Worm (Caenorhabditis elegans) whole organism, early embryonic: ENCODE results near the gene mfn-1.

ENCODE experiments used
- B0310.2 ChIP-seq: sonication (generic microtip); optimal IDR thresholded peaks from 2 replicates; lab custom pipeline; 2016; ENCODE audit warnings: mild to moderate bottlenecking, missing genetic modification characterization, missing compliant biosample characterization
- F13C5.2 ChIP-seq: sonication (generic microtip); optimal IDR thresholded peaks from 2 replicates; lab custom pipeline; 2017; ENCODE audit warnings: mild to moderate bottlenecking, missing genetic modification characterization, inconsistent platforms, missing compliant biosample characterization
- aly-1 ChIP-seq: sonication (generic microtip); optimal IDR thresholded peaks from 2 replicates; lab custom pipeline; 2016; ENCODE audit warnings: missing genetic modification characterization, missing compliant biosample characterization
- ama-1 ChIP-seq: fragments of 150-350 bp; optimal IDR thresholded peaks from 2 replicates; lab custom pipeline; 2014
- ceh-13 ChIP-seq: fragments of 200-800 bp; sonication (Bioruptor generic); optimal IDR thresholded peaks from 2 replicates; lab custom pipeline; 2018; ENCODE audit warnings: mild to moderate bottlenecking, missing genetic modification characterization, missing compliant biosample characterization
- ceh-36 ChIP-seq: sonication (generic microtip); optimal IDR thresholded peaks from 2 replicates; lab custom pipeline; 2016; ENCODE audit warnings: missing genetic modification characterization, inconsistent platforms, missing compliant biosample characterization
- ets-7 ChIP-seq: sonication (generic microtip); optimal IDR thresholded peaks from 2 replicates; lab custom pipeline; 2016; ENCODE audit warnings: missing genotype, missing genetic modification characterization, missing compliant biosample characterization
- flt-1 ChIP-seq: fragments of 200-800 bp; sonication (Bioruptor generic); IDR thresholded peaks from 2 replicates; pipeline ENCODE4 v1.3.6; 2022; ENCODE audit warnings: missing genetic modification characterization, missing compliant biosample characterization
- hmbx-1 ChIP-seq: sonication (generic microtip); optimal IDR thresholded peaks from 2 replicates; lab custom pipeline; 2016; ENCODE audit warnings: mild to moderate bottlenecking, missing genetic modification characterization, missing compliant biosample characterization
- hmg-4 ChIP-seq: fragments of 200-800 bp; sonication (Bioruptor generic); optimal IDR thresholded peaks from 2 replicates; lab custom pipeline; 2018; ENCODE audit warnings: mild to moderate bottlenecking, missing genetic modification characterization, missing compliant biosample characterization
- hnd-1 ChIP-seq: sonication (generic microtip); optimal IDR thresholded peaks from 2 replicates; lab custom pipeline; 2016; ENCODE audit warnings: missing genetic modification characterization, missing compliant biosample characterization
- pes-1 ChIP-seq: fragments of 200-800 bp; sonication (Bioruptor generic); IDR thresholded peaks from 2 replicates; pipeline ENCODE4 v1.3.6; 2022; ENCODE audit warnings: missing genetic modification reagents, missing genetic modification characterization, missing compliant biosample characterization
- scrt-1 ChIP-seq: fragments of 200-800 bp; sonication (Bioruptor generic); IDR thresholded peaks from 2 replicates; pipeline ENCODE4 v1.3.6; 2022; ENCODE audit warnings: missing genetic modification characterization, missing compliant biosample characterization
- sea-1 ChIP-seq: fragments of 200-800 bp; sonication (Bioruptor generic); conservative IDR thresholded peaks from 2 replicates; pipeline ENCODE4 v1.3.6; 2022; ENCODE audit warnings: missing genetic modification characterization, missing compliant biosample characterization
- tbx-11 ChIP-seq: fragments of 200-800 bp; sonication (Bioruptor generic); IDR thresholded peaks from 2 replicates; pipeline ENCODE4 v1.3.6; 2022; ENCODE audit warnings: missing genetic modification characterization, missing compliant biosample characterization
- tbx-37 ChIP-seq: fragments of 200-800 bp; sonication (Bioruptor generic); conservative IDR thresholded peaks from 2 replicates; pipeline ENCODE4 v1.3.6; 2022; ENCODE audit warnings: missing genetic modification reagents, missing genetic modification characterization, missing compliant biosample characterization
- tra-4 ChIP-seq: sonication (generic microtip); optimal IDR thresholded peaks from 2 replicates; lab custom pipeline; 2017; ENCODE audit warnings: missing genetic modification characterization, missing compliant biosample characterization

The mfn-1 gene

DNA sequence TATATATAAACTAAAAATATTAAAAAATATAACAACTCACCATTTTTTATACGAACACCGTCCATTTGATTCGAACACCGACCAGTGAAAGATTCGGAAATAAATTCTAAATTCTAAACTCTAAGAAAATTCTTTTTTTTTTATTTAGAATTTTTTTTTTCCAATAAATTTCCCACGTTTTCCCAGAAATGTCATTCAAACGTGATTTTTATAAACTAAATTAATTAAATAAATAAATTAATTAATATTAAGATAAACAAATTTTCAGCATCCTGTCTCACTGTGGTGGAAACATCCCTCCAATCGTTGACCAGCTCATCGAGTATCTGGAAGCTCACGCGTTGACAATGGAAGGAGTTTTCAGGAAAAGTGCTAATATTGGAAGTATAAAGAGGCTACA, 4.3 kb downstream of the mfn-1 start, which contains the start of gene klp-17:
TSS of gene klp-17 (minus strand) at position 101 of the 400 bp plus-strand sequence.
- TF ChIP-seq B0310.2 (tag; lab: Kevin White, UChicago) = no peak

DNA sequence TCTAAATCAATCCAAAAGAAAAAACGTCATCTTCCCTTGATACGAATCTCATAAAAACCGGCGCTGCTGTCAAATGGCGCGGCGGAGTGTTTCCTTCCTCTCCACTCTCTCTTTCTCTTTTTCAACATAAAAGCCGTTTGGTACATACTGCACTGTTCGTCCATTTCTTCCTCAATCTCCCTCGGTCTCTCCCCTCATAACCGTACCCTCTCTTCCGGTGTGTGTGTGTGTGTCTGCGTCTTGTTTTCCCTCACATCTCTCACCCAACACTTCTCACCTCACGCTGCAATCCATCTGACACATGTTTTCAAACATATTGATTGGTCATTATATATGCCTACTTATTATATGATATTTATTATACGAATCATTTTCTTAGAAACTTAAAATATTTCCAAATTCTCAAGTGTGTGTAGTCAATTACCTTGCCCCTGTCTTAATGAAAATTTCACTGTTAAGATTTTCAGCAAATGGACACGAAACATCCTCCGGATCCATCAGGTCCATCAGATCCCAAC, 7.3 kb downstream of the mfn-1 start, which contains the start of the genes aars-1 and rga-1:
TSS of gene aars-1 (minus strand) at position 71 of the 518 bp plus-strand sequence.
TSS of gene rga-1 (plus strand) at position 468 of the 518 bp plus-strand sequence.
- TF ChIP-seq ets-7 (tag; lab: Kevin White, UChicago) = peak; percentile 61
- no peak for TF ChIP-seq hnd-1
- no peak for TF ChIP-seq flt-1 (GFP tag; lab: Robert Waterston, UW)
- TF ChIP-seq F13C5.2 (tag; lab: Kevin White, UChicago) = peak; percentile 27

DNA sequence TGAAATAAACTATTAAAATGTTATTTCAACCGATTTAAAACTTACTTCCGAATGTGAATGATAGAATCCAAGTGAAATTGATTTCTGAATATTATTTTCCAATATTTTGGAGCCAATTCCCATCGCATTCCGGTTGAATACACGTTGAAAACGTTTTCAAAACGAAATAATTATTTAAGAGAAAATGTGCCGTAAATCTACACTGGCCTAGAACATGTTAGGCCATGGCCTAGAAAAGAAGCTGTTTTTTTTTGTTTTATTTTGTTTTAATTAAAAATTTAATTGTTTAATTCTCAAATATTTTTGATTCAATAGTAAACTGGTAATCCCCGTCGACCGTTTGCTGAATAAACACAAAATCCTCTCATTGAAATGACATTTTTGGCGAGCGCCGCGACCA, 7.9 kb downstream of the mfn-1 start:
- TF ChIP-seq ceh-13 (GFP tag; lab: Kevin White, UChicago) (no peak), tbx-37 (no peak), hmg-4 (GFP tag; lab: Kevin White, UChicago) (no peak), hmbx-1 (tag; lab: Kevin White, UChicago) (no peak), sea-1 (no peak), B0310.2 (tag; lab: Kevin White, UChicago) (no peak), flt-1 (GFP tag; lab: Robert Waterston, UW) (no peak), aly-1 (no peak), ets-7 (tag; lab: Kevin White, UChicago) (no peak), ceh-36 (tag; lab: Kevin White, UChicago) (no peak), scrt-1 (GFP tag; lab: Robert Waterston, UW) (no peak), F13C5.2 (tag; lab: Kevin White, UChicago) (no peak), tra-4 (tag; lab: Kevin White, UChicago) (no peak), hnd-1 (no peak), tbx-11 (GFP tag; lab: Robert Waterston, UW) (no peak), ama-1 (lab: Kevin White, UChicago) (no peak), pes-1 (no peak)

DNA sequence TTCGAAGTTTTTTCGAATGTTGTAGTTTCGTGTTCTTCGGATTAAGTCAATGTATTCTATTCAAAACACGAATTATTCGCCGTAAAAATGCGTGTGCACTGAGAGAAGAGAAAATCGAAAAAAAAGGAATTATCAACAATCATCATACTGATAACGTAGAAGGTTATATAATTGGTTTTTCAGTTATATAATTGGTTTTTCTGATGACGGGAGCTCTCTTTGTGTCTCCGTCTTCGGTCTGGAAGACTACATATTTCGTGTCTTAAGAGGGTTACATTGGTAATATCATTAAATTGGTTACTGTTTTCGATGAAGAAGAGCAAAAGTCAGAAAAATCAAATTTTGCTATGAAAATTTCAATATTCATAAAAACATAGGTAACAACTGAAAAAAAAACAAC, 11.9 kb downstream of the mfn-1 start:
- no peak for TF ChIP-seq aly-1
- no peak for TF ChIP-seq tbx-37
- no peak for TF ChIP-seq tra-4 (tag; lab: Kevin White, UChicago)
- TF ChIP-seq hmg-4 (GFP tag; lab: Kevin White, UChicago) = no peak

DNA sequence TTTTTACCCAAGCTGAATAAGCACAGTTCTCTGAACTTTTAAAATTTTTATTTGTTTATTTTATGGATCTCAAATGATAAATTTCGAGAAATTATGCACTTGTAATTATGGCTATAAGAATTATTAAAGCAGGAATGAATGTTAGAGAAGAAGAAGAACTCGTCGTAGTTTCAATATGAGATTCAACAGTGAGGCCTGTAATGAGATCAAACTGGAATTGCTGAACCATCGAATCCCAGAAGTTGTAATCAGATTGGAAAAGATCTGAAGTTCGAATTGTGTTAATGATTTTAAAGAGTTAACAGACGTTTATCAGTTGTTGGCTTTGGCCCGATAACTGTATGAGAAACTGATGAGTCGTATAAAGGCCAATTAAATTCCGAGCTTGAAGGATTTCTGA, 16.1 kb downstream of the mfn-1 start:
- TF ChIP-seq F13C5.2 (tag; lab: Kevin White, UChicago) (no peak), hmbx-1 (tag; lab: Kevin White, UChicago) (no peak), ceh-36 (tag; lab: Kevin White, UChicago) (no peak), tbx-11 (GFP tag; lab: Robert Waterston, UW) (no peak), pes-1 (no peak), aly-1 (no peak), scrt-1 (GFP tag; lab: Robert Waterston, UW) (no peak), ets-7 (tag; lab: Kevin White, UChicago) (no peak), ceh-13 (GFP tag; lab: Kevin White, UChicago) (no peak), sea-1 (no peak), tbx-37 (no peak)

DNA sequence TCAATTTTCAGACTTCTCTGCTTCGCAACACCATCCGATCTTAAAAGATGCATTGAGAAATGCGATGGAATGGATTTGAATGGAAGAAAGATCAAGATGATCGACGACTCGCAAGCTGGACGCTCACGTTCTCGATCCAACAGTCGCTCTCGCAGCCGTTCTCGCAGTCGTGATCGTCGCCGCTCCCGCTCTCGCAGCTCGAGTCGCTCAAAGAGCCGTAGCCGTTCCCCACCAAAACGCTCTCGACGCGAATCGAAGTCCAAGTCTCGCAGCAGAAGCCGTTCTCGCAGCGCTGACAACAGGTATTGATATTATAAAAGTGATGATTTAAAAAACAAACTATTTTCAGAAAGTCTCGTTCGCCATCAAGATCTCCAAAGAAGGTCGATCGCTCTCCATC, 16.7 kb downstream of the mfn-1 start:
- no peak for TF ChIP-seq pes-1
- TF ChIP-seq scrt-1 (GFP tag; lab: Robert Waterston, UW) = no peak
- TF ChIP-seq F13C5.2 (tag; lab: Kevin White, UChicago) = no peak
- TF ChIP-seq tbx-11 (GFP tag; lab: Robert Waterston, UW) = no peak
- TF ChIP-seq hnd-1 = no peak
- no peak for TF ChIP-seq hmbx-1 (tag; lab: Kevin White, UChicago)
- no peak for TF ChIP-seq tra-4 (tag; lab: Kevin White, UChicago)
- no peak for TF ChIP-seq ceh-13 (GFP tag; lab: Kevin White, UChicago)
- TF ChIP-seq hmg-4 (GFP tag; lab: Kevin White, UChicago) = no peak

DNA sequence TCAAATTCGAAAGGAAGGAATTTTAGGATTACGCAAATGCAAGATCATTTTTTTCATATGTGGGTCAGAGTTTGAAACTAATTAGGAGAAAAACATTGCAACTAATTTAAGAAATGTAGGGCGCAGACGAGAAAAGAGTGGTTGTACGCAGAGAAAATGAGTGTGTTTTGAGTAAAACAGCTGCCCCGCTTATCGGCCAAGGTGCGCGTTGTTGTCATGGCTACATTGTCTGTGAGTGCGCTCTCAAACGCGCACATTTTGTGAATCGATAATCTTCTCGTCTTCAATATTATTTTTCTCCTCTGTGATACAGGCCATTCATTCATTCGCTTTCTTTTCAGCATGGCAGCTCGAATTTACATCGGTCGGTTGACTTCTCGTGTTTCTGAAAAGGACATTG, 18.2 kb downstream of the mfn-1 start:
- TF ChIP-seq ceh-36 (tag; lab: Kevin White, UChicago) (no peak), ceh-13 (GFP tag; lab: Kevin White, UChicago) (no peak), scrt-1 (GFP tag; lab: Robert Waterston, UW) (no peak), flt-1 (GFP tag; lab: Robert Waterston, UW) (no peak), tbx-37 (no peak), B0310.2 (tag; lab: Kevin White, UChicago) (no peak), hnd-1 (no peak), F13C5.2 (tag; lab: Kevin White, UChicago) (no peak), tbx-11 (GFP tag; lab: Robert Waterston, UW) (no peak), ama-1 (lab: Kevin White, UChicago) (no peak), hmbx-1 (tag; lab: Kevin White, UChicago) (no peak), pes-1 (no peak), sea-1 (no peak), ets-7 (tag; lab: Kevin White, UChicago) (no peak), aly-1 (no peak), tra-4 (tag; lab: Kevin White, UChicago) (no peak)

DNA sequence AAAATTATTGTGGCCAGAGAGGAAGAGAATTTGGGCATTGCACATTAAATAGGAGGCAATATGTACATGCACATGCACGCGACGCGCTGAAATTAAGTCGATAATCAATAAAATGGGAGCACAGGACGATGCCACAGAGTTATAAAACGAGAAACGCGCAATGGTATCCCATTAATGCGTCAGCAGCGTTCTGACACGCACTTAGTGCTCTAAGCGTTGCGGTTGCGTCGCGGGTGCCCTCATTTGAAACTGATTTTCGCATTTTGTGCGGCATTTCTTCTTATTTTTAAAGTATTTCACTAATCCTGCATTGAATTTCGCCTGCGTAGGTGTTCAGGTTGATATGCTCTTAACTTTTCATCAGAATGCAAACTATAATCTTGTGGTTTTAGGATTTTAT, 18.8 kb downstream of the mfn-1 start, which contains the start of gene rsp-1:
TSS of gene rsp-1 (plus strand) at position 338 of the 400 bp plus-strand sequence.
- TF ChIP-seq tra-4 (tag; lab: Kevin White, UChicago) (peak; percentile 30), ceh-13 (GFP tag; lab: Kevin White, UChicago) (no peak), tbx-37 (0 out of 2 replicates have a peak, but pooled peaks have one; percentile 8), hmbx-1 (tag; lab: Kevin White, UChicago) (no peak), tbx-11 (GFP tag; lab: Robert Waterston, UW) (no peak), F13C5.2 (tag; lab: Kevin White, UChicago) (peak; percentile 4), pes-1 (peak; percentile 54; the same call in 1 of the 2 replicates), scrt-1 (GFP tag; lab: Robert Waterston, UW) (peak; percentile 48; the same call in 1 of the 2 replicates), hmg-4 (GFP tag; lab: Kevin White, UChicago) (peak; percentile 55), ceh-36 (tag; lab: Kevin White, UChicago) (peak; percentile 62), aly-1 (peak; percentile 73)
